Worm (Caenorhabditis elegans) whole organism, L4 larva: Measurements from ENCODE around the gene gst-1.

Experiments
- F26F4.8 ChIP-seq: fragments of 200-800 bp; sonication (Bioruptor generic); conservative IDR thresholded peaks from 2 replicates; pipeline ENCODE4 v1.3.6; 2022; ENCODE audit warnings: missing genetic modification characterization, missing compliant biosample characterization
- lsy-2 ChIP-seq, 2 experiments: fragments of 150-350 bp in 1 of 2; sonication (generic microtip) in 1 of 2; optimal IDR thresholded peaks; 2 replicates each; lab custom pipeline; 2014 to 2017; ENCODE audit warnings: missing biosample characterization in 2 of 2, missing genetic modification characterization in 2 of 2
- madf-9 ChIP-seq: fragments of 200-800 bp; sonication (Bioruptor generic); conservative IDR thresholded peaks from 2 replicates; pipeline ENCODE4 v1.3.6; 2022; ENCODE audit warnings: missing genetic modification reagents, missing genetic modification characterization, missing compliant biosample characterization
- nhr-28 ChIP-seq: fragments of 150-350 bp; optimal IDR thresholded peaks from 2 replicates; lab custom pipeline; 2014; ENCODE audit warnings: missing biosample characterization, missing genetic modification characterization
- nhr-76 ChIP-seq: fragments of 150-350 bp; optimal IDR thresholded peaks from 2 replicates; lab custom pipeline; 2014; ENCODE audit warnings: missing biosample characterization, missing genetic modification characterization
- pha-4 ChIP-seq, 2 experiments: fragments of 150-350 bp in 1 of 2; fragments of 200-800 bp in 1 of 2; sonication (Bioruptor generic) in 1 of 2; IDR thresholded peaks in 1 of 2; optimal IDR thresholded peaks in 1 of 2; 2 replicates each; pipeline versions ENCODE4 v1.3.6 to Lab custom; 2014 to 2022; ENCODE audit warnings: missing genetic modification characterization in 2 of 2, missing genetic modification reagents in 2 of 2, missing biosample characterization in 1 of 2, missing compliant biosample characterization in 1 of 2
- snpc-4 ChIP-seq: fragments of 150-350 bp; optimal IDR thresholded peaks from 2 replicates; lab custom pipeline; 2014; ENCODE audit warnings: missing biosample characterization, missing genetic modification characterization
- unc-39 ChIP-seq: sonication (generic microtip); optimal IDR thresholded peaks from 2 replicates; lab custom pipeline; 2017; ENCODE audit warnings: missing biosample characterization, missing genetic modification characterization

ce11 chrIII:9101212-9101611 lies 42.1 kb downstream of the gst-1 start, which contains the start of gene ZK507.1:
- TF ChIP-seq madf-9 (GFP tag; lab: Robert Waterston, UW): no peak
- TF ChIP-seq nhr-28 (tag; lab: Kevin White, UChicago): no peak
- no peak for TF ChIP-seq lsy-2 (tag; optimal IDR thresholded peaks at IDR 0.05; lab: Kevin White, UChicago)
- no peak for TF ChIP-seq F26F4.8 (GFP tag; lab: Robert Waterston, UW)
- TF ChIP-seq pha-4 (GFP tag; IDR thresholded peaks at IDR 0.05; lab: Robert Waterston, UW): no peak
- TF ChIP-seq pha-4 (tag; optimal IDR thresholded peaks at IDR 0.05; lab: Kevin White, UChicago): no peak
- TF ChIP-seq nhr-76 (tag; lab: Kevin White, UChicago): no peak
- TF ChIP-seq unc-39: no peak
- TF ChIP-seq snpc-4 (tag; lab: Kevin White, UChicago): no peak
